Fruit fly (Drosophila melanogaster) Kc167 (cell line): ENCODE data around the gene Osi22.

Experiments
- Myc ChIP-seq: fragments of >200 bp; optimal IDR thresholded peaks from 2 replicates; lab custom pipeline; 2017; ENCODE audit warnings: missing external identifiers
- Sin3A ChIP-seq: fragments of >200 bp; optimal IDR thresholded peaks from 2 replicates; lab custom pipeline; 2018; ENCODE audit warnings: missing external identifiers
- h ChIP-seq: fragments of >200 bp; optimal IDR thresholded peaks from 3 replicates; lab custom pipeline; 2018; ENCODE audit warnings: missing external identifiers
- psq ChIP-seq: fragments of >200 bp; optimal IDR thresholded peaks from 2 replicates; lab custom pipeline; 2017; ENCODE audit warnings: missing external identifiers
- ttk ChIP-seq: sonication (Bioruptor generic); optimal IDR thresholded peaks from 2 replicates; lab custom pipeline; 2017; ENCODE audit warnings: missing external identifiers

DNA sequence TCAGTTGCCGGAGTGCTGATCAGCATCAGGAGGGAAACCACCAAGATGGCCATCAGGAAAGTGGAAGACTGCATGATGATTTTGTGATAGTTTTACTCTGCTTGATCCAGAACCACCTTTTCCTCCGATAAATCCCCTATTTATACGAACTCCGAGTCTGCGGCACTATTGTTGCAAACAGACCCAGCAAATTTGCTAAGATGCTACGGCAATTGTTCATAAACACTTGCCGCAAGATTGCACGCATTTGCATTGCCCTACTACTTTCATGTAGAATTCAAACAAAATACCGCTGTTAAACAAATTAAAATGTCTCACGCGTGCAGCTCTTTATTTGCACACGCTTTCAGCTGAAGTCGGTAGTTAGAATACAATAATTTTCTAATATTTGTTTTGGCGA lies 28.7 kb downstream of the Osi22 start, which contains the start of gene CG45080:
- TF ChIP-seq psq (no peak), Myc (lab: Kevin White, UChicago) (no peak), Sin3A (lab: Kevin White, UChicago) (no peak), ttk (lab: Kevin White, UChicago) (no peak), h (lab: Kevin White, UChicago) (no peak)
